Worm (Caenorhabditis elegans): Measurements from ENCODE around the gene T19C9.10.

Gene T19C9.10

ce11 chrV:17208045-17208444 is 28.3 kb upstream of the T19C9.10 start, which contains the start of gene Y68A4A.13:
TSS of gene Y68A4A.13 (minus strand) at chrV:17208145.
- TF ChIP-seq bed-3 (GFP tag; optimal IDR thresholded peaks at IDR 0.05), result no peak
- no peak for TF ChIP-seq ces-1 (GFP tag; optimal IDR thresholded peaks at IDR 0.05)
- TF ChIP-seq mab-5 (tag; optimal IDR thresholded peaks at IDR 0.05), result no peak
- no peak for TF ChIP-seq unc-39 (tag; optimal IDR thresholded peaks at IDR 0.05)
- no peak for TF ChIP-seq M03D4.4 (tag; optimal IDR thresholded peaks at IDR 0.05)
- TF ChIP-seq elt-1 (tag; optimal IDR thresholded peaks at IDR 0.05; ENCODE audit: borderline replicate concordance, insufficient read depth), result no peak
- no peak for TF ChIP-seq hlh-1 (tag; optimal IDR thresholded peaks at IDR 0.05)
- TF ChIP-seq ham-2 (GFP tag; optimal IDR thresholded peaks at IDR 0.05), result no peak
- no peak for TF ChIP-seq ceh-83 (GFP tag; optimal IDR thresholded peaks at IDR 0.05)
- TF ChIP-seq tbx-8 (GFP tag; optimal IDR thresholded peaks at IDR 0.05), result no peak
- no peak for TF ChIP-seq lsy-2 (tag; optimal IDR thresholded peaks at IDR 0.05)
- TF ChIP-seq elt-3 (tag; optimal IDR thresholded peaks at IDR 0.05), result no peak
- no peak for TF ChIP-seq lin-13 (tag; optimal IDR thresholded peaks at IDR 0.05)
- TF ChIP-seq cnd-1 (tag; optimal IDR thresholded peaks at IDR 0.05), result no peak
- TF ChIP-seq flh-1 (GFP tag; optimal IDR thresholded peaks at IDR 0.05), result no peak
- no peak for TF ChIP-seq unc-62 (GFP tag; optimal IDR thresholded peaks at IDR 0.05)
- TF ChIP-seq nhr-2 (tag; optimal IDR thresholded peaks at IDR 0.05), result no peak
- no peak for TF ChIP-seq drap-1 (GFP tag; optimal IDR thresholded peaks at IDR 0.05)
- no peak for TF ChIP-seq nhr-237 (tag; optimal IDR thresholded peaks at IDR 0.05)

- TF ChIP-seq cnd-1 (tag; optimal IDR thresholded peaks at IDR 0.05) (no peak), lin-13 (tag; optimal IDR thresholded peaks at IDR 0.05) (no peak), mls-2 (tag; optimal IDR thresholded peaks at IDR 0.05) (no peak), lsy-2 (tag; optimal IDR thresholded peaks at IDR 0.05) (no peak), nhr-76 (tag; optimal IDR thresholded peaks at IDR 0.05) (no peak), pha-4 (tag; optimal IDR thresholded peaks at IDR 0.05) (no peak), hlh-1 (tag; optimal IDR thresholded peaks at IDR 0.05) (no peak), M03D4.4 (tag; optimal IDR thresholded peaks at IDR 0.05) (no peak), ztf-11 (tag; optimal IDR thresholded peaks at IDR 0.05) (no peak), nhr-2 (tag; optimal IDR thresholded peaks at IDR 0.05) (no peak), lin-32 (GFP tag; optimal IDR thresholded peaks at IDR 0.05) (no peak), sptf-1 (tag; optimal IDR thresholded peaks at IDR 0.05) (no peak), sem-2 (GFP tag; optimal IDR thresholded peaks at IDR 0.05) (no peak), nhr-28 (tag; optimal IDR thresholded peaks at IDR 0.05) (no peak), ceh-39 (tag; optimal IDR thresholded peaks at IDR 0.05) (no peak), zip-8 (tag; optimal IDR thresholded peaks at IDR 0.05) (no peak), nhr-12 (tag; optimal IDR thresholded peaks at IDR 0.05) (no peak), flh-1 (GFP tag; optimal IDR thresholded peaks at IDR 0.05) (no peak), unc-39 (tag; optimal IDR thresholded peaks at IDR 0.05) (no peak)
These were observed 24.2 kb upstream of the T19C9.10 start, which contains the start of gene srh-236 for ce11 chrV:17211989-17212731. TSS of gene srh-236 (minus strand) at chrV:17212039.

- TF ChIP-seq snpc-4 (tag; optimal IDR thresholded peaks at IDR 0.05), result no peak
- no peak for TF ChIP-seq ztf-11 (tag; optimal IDR thresholded peaks at IDR 0.05)
- no peak for TF ChIP-seq nhr-28 (tag; optimal IDR thresholded peaks at IDR 0.05)
- no peak for TF ChIP-seq mab-5 (tag; optimal IDR thresholded peaks at IDR 0.05)
- no peak for TF ChIP-seq lin-13 (tag; optimal IDR thresholded peaks at IDR 0.05)
- TF ChIP-seq nhr-12 (tag; optimal IDR thresholded peaks at IDR 0.05), result no peak
- TF ChIP-seq nhr-76 (tag; optimal IDR thresholded peaks at IDR 0.05), result no peak
- TF ChIP-seq sem-2 (GFP tag; optimal IDR thresholded peaks at IDR 0.05), result no peak
- no peak for TF ChIP-seq flh-1 (GFP tag; optimal IDR thresholded peaks at IDR 0.05)
- no peak for TF ChIP-seq mls-2 (tag; optimal IDR thresholded peaks at IDR 0.05)
- no peak for TF ChIP-seq tbx-8 (GFP tag; optimal IDR thresholded peaks at IDR 0.05)
- no peak for TF ChIP-seq blmp-1 (tag; optimal IDR thresholded peaks at IDR 0.05)
- TF ChIP-seq lin-32 (GFP tag; optimal IDR thresholded peaks at IDR 0.05), result no peak
- no peak for TF ChIP-seq unc-120 (tag; optimal IDR thresholded peaks at IDR 0.05; ENCODE audit: poor library complexity, severe bottlenecking)
These were observed 23.6 kb upstream of the T19C9.10 start, which contains the start of gene srh-113 for ce11 chrV:17212743-17213142. TSS of gene srh-113 (plus strand) at chrV:17213043.

- no peak for TF ChIP-seq unc-62 (GFP tag; optimal IDR thresholded peaks at IDR 0.05)
- TF ChIP-seq ceh-39 (tag; optimal IDR thresholded peaks at IDR 0.05), result no peak
- TF ChIP-seq zip-8 (tag; optimal IDR thresholded peaks at IDR 0.05), result no peak
- TF ChIP-seq ztf-11 (tag; optimal IDR thresholded peaks at IDR 0.05), result no peak
- no peak for TF ChIP-seq cnd-1 (tag; optimal IDR thresholded peaks at IDR 0.05)
- TF ChIP-seq pha-4 (tag; optimal IDR thresholded peaks at IDR 0.05), result no peak
- TF ChIP-seq nhr-28 (tag; optimal IDR thresholded peaks at IDR 0.05), result no peak
- TF ChIP-seq snpc-4 (tag; optimal IDR thresholded peaks at IDR 0.05), result no peak
- no peak for TF ChIP-seq ham-2 (GFP tag; optimal IDR thresholded peaks at IDR 0.05)
These were observed 20.8 kb upstream of the T19C9.10 start for ce11 chrV:17215602-17216001.
